Worm (Caenorhabditis elegans): ENCODE measurements around the gene clec-80.

DNA sequence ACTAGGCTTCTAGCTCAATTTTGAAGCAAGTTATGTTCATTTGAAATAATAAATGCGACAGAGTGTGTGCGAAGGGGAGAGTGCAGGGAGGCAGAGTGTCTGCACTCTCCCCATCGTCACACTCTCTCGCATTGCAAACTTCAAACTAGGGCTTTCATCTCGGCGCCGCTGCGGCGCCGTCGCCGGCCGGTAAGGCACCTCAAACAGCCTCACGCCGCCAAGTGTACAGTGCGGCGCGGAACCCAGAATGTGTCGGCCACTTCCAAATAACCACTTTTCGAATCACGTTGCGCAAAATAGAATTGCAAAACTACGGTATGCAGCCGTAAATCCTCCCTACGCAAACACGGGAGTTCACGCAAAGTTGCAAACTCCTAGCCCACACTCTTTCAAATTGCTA, 25.7 kb downstream of the clec-80 start:
- TF ChIP-seq snpc-4 (tag; optimal IDR thresholded peaks at IDR 0.05) (no peak), mep-1 (tag; optimal IDR thresholded peaks at IDR 0.05) (no peak), pha-4 (tag; optimal IDR thresholded peaks at IDR 0.05) (no peak), ham-2 (GFP tag; optimal IDR thresholded peaks at IDR 0.05) (no peak), ceh-39 (tag; optimal IDR thresholded peaks at IDR 0.05) (no peak), nhr-237 (tag; optimal IDR thresholded peaks at IDR 0.05) (no peak), lsy-2 (tag; optimal IDR thresholded peaks at IDR 0.05) (no peak), nhr-12 (tag; optimal IDR thresholded peaks at IDR 0.05) (no peak), sptf-1 (tag; optimal IDR thresholded peaks at IDR 0.05) (no peak), nhr-76 (tag; optimal IDR thresholded peaks at IDR 0.05) (no peak)

Data from whole organism, mixed stage, embryonic.